Fruit fly (Drosophila melanogaster): ENCODE data around the gene Ptp10D.

DNA sequence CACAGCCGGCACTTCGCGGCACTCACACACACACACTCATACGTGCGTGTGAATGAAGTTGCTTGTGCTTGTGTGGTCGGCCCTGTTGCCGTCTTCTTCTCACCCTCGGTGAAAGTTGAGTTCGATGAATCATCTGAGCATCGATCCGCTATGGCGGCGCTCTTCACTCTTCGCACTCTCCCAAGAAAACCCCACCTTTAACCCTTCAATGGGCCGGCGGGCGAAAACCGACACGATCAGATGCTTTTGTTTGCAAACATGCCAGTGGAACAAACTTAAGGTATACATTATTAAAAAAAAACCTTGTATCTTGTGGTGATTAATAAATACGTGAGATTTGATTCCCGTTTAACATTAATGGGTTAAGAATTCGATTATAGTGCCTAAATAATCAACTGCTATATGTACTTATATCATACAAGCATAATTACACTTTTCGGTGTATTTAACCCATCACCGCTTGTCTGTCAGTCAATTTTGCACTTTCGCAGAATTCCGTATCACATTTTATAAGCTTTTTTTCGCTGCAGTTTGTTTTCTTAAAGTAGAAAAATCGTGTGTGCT lies 20.9 kb upstream of the Ptp10D start:
- TF ChIP-seq CG15710 (tag; optimal IDR thresholded peaks at IDR 0.05) (peak; percentile 25), EcR (GFP tag; optimal IDR thresholded peaks at IDR 0.05) (peak; percentile 67), CG8301 (tag; optimal IDR thresholded peaks at IDR 0.05) (peak; percentile 15), CG13204 (GFP tag; optimal IDR thresholded peaks at IDR 0.05) (no peak), fd96Ca (GFP tag; IDR thresholded peaks at IDR 0.05) (peak; percentile 49; the same call in 1 of the 3 replicates)

All from whole organism, pupa.